Worm (Caenorhabditis elegans): ENCODE results near the gene Y69H2.7.

The Y69H2.7 gene

ce11 chrV:18664026-18664425 is 25.8 kb upstream of the Y69H2.7 start, which contains the start of gene Y69H2.3:
Y69H2.3 (minus strand) TSS chrV:18664126.
- TF ChIP-seq nhr-232 (tag; optimal IDR thresholded peaks at IDR 0.05) (no peak), zip-5 (tag; optimal IDR thresholded peaks at IDR 0.05) (no peak), C38D4.7 (GFP tag; optimal IDR thresholded peaks at IDR 0.05) (no peak), npax-4 (tag; optimal IDR thresholded peaks at IDR 0.05) (no peak), sdc-2 (tag; optimal IDR thresholded peaks at IDR 0.05) (no peak), odd-2 (tag; optimal IDR thresholded peaks at IDR 0.05) (no peak), ceh-22 (tag; optimal IDR thresholded peaks at IDR 0.05) (no peak), pqm-1 (tag; optimal IDR thresholded peaks at IDR 0.05) (no peak), unc-42 (tag; optimal IDR thresholded peaks at IDR 0.05) (no peak), unc-55 (GFP tag; optimal IDR thresholded peaks at IDR 0.05) (no peak), dve-1 (tag; optimal IDR thresholded peaks at IDR 0.05) (no peak), lin-11 (tag; optimal IDR thresholded peaks at IDR 0.05) (no peak), nhr-11 (tag; optimal IDR thresholded peaks at IDR 0.05) (no peak), madf-2 (tag; optimal IDR thresholded peaks at IDR 0.05) (no peak)

- TF ChIP-seq fkh-10 (GFP tag; optimal IDR thresholded peaks at IDR 0.05) (no peak), eyg-1 (tag; optimal IDR thresholded peaks at IDR 0.05) (no peak), sox-2 (GFP tag; IDR thresholded peaks at IDR 0.05) (no peak)
Observed at ce11 chrV:18667179-18667578, 22.6 kb upstream of the Y69H2.7 start.

DNA sequence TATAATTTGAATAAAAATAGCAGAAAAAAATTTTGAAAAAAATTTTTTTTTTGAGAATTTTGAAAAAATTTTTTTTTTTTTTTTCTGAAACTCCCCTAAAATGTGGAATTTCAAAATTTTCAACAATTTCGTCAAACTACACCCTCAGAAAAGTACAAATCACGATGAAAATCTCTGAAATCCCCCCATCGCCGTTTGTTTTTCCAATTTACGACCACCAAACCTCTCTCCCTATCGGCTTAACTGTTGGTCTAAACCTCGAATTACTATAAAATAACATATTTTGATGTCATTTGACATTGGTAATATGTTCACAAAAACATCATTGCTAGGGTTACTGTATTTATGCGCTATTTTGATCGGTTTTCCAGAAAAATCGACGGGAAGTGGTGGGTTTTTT is 19.8 kb upstream of the Y69H2.7 start, which contains the start of gene Y69H2.10:
Y69H2.10 (plus strand) TSS at position 301 of the 400 bp plus-strand sequence.
- TF ChIP-seq pros-1 (tag; optimal IDR thresholded peaks at IDR 0.05) (no peak), pag-3 (tag; optimal IDR thresholded peaks at IDR 0.05; ENCODE audit: borderline replicate concordance) (no peak), ahr-1 (tag; optimal IDR thresholded peaks at IDR 0.05) (no peak), ztf-16 (tag; optimal IDR thresholded peaks at IDR 0.05) (no peak), tbx-7 (tag; optimal IDR thresholded peaks at IDR 0.05) (no peak), eyg-1 (tag; optimal IDR thresholded peaks at IDR 0.05) (no peak), sox-2 (GFP tag; IDR thresholded peaks at IDR 0.05) (no peak), ceh-24 (tag; optimal IDR thresholded peaks at IDR 0.05) (no peak), elt-2 (tag; optimal IDR thresholded peaks at IDR 0.05) (no peak), syd-9 (tag; optimal IDR thresholded peaks at IDR 0.05) (no peak), fax-1 (tag; optimal IDR thresholded peaks at IDR 0.05) (no peak), mec-3 (tag; optimal IDR thresholded peaks at IDR 0.05; ENCODE audit: borderline replicate concordance) (no peak), hlh-8 (tag; optimal IDR thresholded peaks at IDR 0.05) (no peak), dmd-4 (tag; optimal IDR thresholded peaks at IDR 0.05; ENCODE audit: borderline replicate concordance) (no peak), unc-55 (GFP tag; optimal IDR thresholded peaks at IDR 0.05) (no peak), ama-1 (optimal IDR thresholded peaks at IDR 0.05) (no peak), pqm-1 (tag; optimal IDR thresholded peaks at IDR 0.05) (no peak), fkh-10 (GFP tag; optimal IDR thresholded peaks at IDR 0.05) (no peak), ets-4 (tag; optimal IDR thresholded peaks at IDR 0.05) (no peak)

ce11 chrV:18671811-18672210 is 18.0 kb upstream of the Y69H2.7 start:
- TF ChIP-seq ceh-6 (GFP tag; optimal IDR thresholded peaks at IDR 0.05) (no peak), pha-4 (tag; optimal IDR thresholded peaks at IDR 0.05) (no peak), pros-1 (tag; optimal IDR thresholded peaks at IDR 0.05) (no peak), F13H6.1 (tag; optimal IDR thresholded peaks at IDR 0.05) (no peak), ceh-22 (tag; optimal IDR thresholded peaks at IDR 0.05) (no peak), nhr-232 (tag; optimal IDR thresholded peaks at IDR 0.05) (no peak), ceh-14 (tag; optimal IDR thresholded peaks at IDR 0.05) (no peak), elt-2 (tag; optimal IDR thresholded peaks at IDR 0.05) (no peak), sox-2 (GFP tag; IDR thresholded peaks at IDR 0.05) (no peak), hlh-13 (GFP tag; optimal IDR thresholded peaks at IDR 0.05) (no peak), ceh-19 (GFP tag; optimal IDR thresholded peaks at IDR 0.05) (no peak), fax-1 (tag; optimal IDR thresholded peaks at IDR 0.05) (no peak), lim-6 (tag; optimal IDR thresholded peaks at IDR 0.05) (no peak)
